Worm (Caenorhabditis elegans) whole organism, mixed stage, embryonic: ENCODE results near the gene K09E4.3.

Experiments
- M03D4.4 ChIP-seq: sonication (generic microtip); optimal IDR thresholded peaks from 2 replicates; lab custom pipeline; 2017; ENCODE audit warnings: mild to moderate bottlenecking, missing genetic modification characterization, missing compliant biosample characterization
- bed-3 ChIP-seq: fragments of 200-800 bp; sonication (Bioruptor generic); optimal IDR thresholded peaks from 3 replicates; lab custom pipeline; 2018; ENCODE audit warnings: mild to moderate bottlenecking, missing genetic modification characterization, moderate library complexity, missing compliant biosample characterization
- blmp-1 ChIP-seq: fragments of 150-350 bp; optimal IDR thresholded peaks from 2 replicates; lab custom pipeline; 2014; ENCODE audit warnings: missing biosample characterization, missing genetic modification characterization
- ceh-39 ChIP-seq: fragments of 150-350 bp; optimal IDR thresholded peaks from 2 replicates; lab custom pipeline; 2014; ENCODE audit warnings: missing biosample characterization, missing genetic modification characterization
- ceh-43 ChIP-seq: fragments of 200-800 bp; sonication (Bioruptor generic); optimal IDR thresholded peaks from 2 replicates; lab custom pipeline; 2018; ENCODE audit warnings: mild to moderate bottlenecking, missing genetic modification characterization, moderate library complexity, missing compliant biosample characterization
- ceh-83 ChIP-seq: fragments of 200-800 bp; sonication (Bioruptor generic); optimal IDR thresholded peaks from 2 replicates; lab custom pipeline; 2018; ENCODE audit warnings: mild to moderate bottlenecking, missing genetic modification characterization, missing compliant biosample characterization
- ces-1 ChIP-seq: fragments of 150-350 bp; optimal IDR thresholded peaks from 2 replicates; lab custom pipeline; 2014; ENCODE audit warnings: missing biosample characterization, missing genetic modification reagents, missing genetic modification characterization
- cnd-1 ChIP-seq: fragments of 200-800 bp; sonication (Bioruptor generic); optimal IDR thresholded peaks from 2 replicates; lab custom pipeline; 2018; ENCODE audit warnings: mild to moderate bottlenecking, missing genetic modification characterization, missing compliant biosample characterization
- elt-3 ChIP-seq: fragments of 150-350 bp; optimal IDR thresholded peaks from 2 replicates; lab custom pipeline; 2014; ENCODE audit warnings: missing biosample characterization, missing genetic modification characterization
- flh-1 ChIP-seq: fragments of 200-800 bp; sonication (Bioruptor generic); optimal IDR thresholded peaks from 2 replicates; lab custom pipeline; 2018; ENCODE audit warnings: mild to moderate bottlenecking, missing genetic modification characterization, moderate library complexity, missing compliant biosample characterization
- hlh-1 ChIP-seq: fragments of 150-350 bp; optimal IDR thresholded peaks from 2 replicates; lab custom pipeline; 2014; ENCODE audit warnings: missing biosample characterization, missing genetic modification reagents, missing genetic modification characterization
- lin-32 ChIP-seq: fragments of 200-800 bp; sonication (Bioruptor generic); optimal IDR thresholded peaks from 2 replicates; lab custom pipeline; 2018; ENCODE audit warnings: mild to moderate bottlenecking, missing genetic modification characterization, missing compliant biosample characterization
- lsy-2 ChIP-seq: fragments of 150-350 bp; optimal IDR thresholded peaks from 2 replicates; lab custom pipeline; 2014; ENCODE audit warnings: missing biosample characterization, missing genetic modification characterization
- mab-5 ChIP-seq: fragments of 150-350 bp; optimal IDR thresholded peaks from 2 replicates; lab custom pipeline; 2014; ENCODE audit warnings: missing biosample characterization, missing genetic modification characterization
- mep-1 ChIP-seq: fragments of 150-350 bp; optimal IDR thresholded peaks from 2 replicates; lab custom pipeline; 2017; ENCODE audit warnings: missing biosample characterization, missing genetic modification reagents, missing genetic modification characterization, inconsistent platforms
- mls-2 ChIP-seq: sonication (generic microtip); optimal IDR thresholded peaks from 2 replicates; lab custom pipeline; 2016; ENCODE audit warnings: mild to moderate bottlenecking, missing genetic modification characterization, moderate library complexity, missing compliant biosample characterization
- nhr-12 ChIP-seq: fragments of 150-350 bp; optimal IDR thresholded peaks from 2 replicates; lab custom pipeline; 2014; ENCODE audit warnings: missing biosample characterization, missing genetic modification characterization
- nhr-2 ChIP-seq: fragments of 150-350 bp; optimal IDR thresholded peaks from 2 replicates; lab custom pipeline; 2014; ENCODE audit warnings: missing biosample characterization, missing genetic modification characterization
- nhr-237 ChIP-seq: fragments of 150-350 bp; optimal IDR thresholded peaks from 2 replicates; lab custom pipeline; 2014; ENCODE audit warnings: missing biosample characterization, missing genetic modification characterization
- nhr-28 ChIP-seq: fragments of 150-350 bp; optimal IDR thresholded peaks from 2 replicates; lab custom pipeline; 2014; ENCODE audit warnings: missing biosample characterization, missing genetic modification characterization
- nhr-76 ChIP-seq: sonication (generic microtip); optimal IDR thresholded peaks from 2 replicates; lab custom pipeline; 2017; ENCODE audit warnings: missing biosample characterization, missing genetic modification characterization
- pha-4 ChIP-seq: fragments of 150-350 bp; optimal IDR thresholded peaks from 2 replicates; lab custom pipeline; 2018; ENCODE audit warnings: missing biosample characterization, missing genetic modification reagents, missing genetic modification characterization
- sem-2 ChIP-seq: fragments of 200-800 bp; sonication (Bioruptor generic); optimal IDR thresholded peaks from 2 replicates; lab custom pipeline; 2018; ENCODE audit warnings: mild to moderate bottlenecking, missing genetic modification characterization, missing compliant biosample characterization
- snpc-4 ChIP-seq: fragments of 150-350 bp; optimal IDR thresholded peaks from 2 replicates; lab custom pipeline; 2014; ENCODE audit warnings: missing biosample characterization, missing genetic modification characterization
- sptf-1 ChIP-seq: sonication (generic microtip); optimal IDR thresholded peaks from 2 replicates; lab custom pipeline; 2017; ENCODE audit warnings: mild to moderate bottlenecking, missing genetic modification characterization, moderate library complexity, missing compliant biosample characterization
- tbx-8 ChIP-seq: fragments of 200-800 bp; sonication (Bioruptor generic); optimal IDR thresholded peaks from 2 replicates; lab custom pipeline; 2018; ENCODE audit warnings: mild to moderate bottlenecking, missing genetic modification characterization, moderate library complexity, missing compliant biosample characterization
- unc-120 ChIP-seq: sonication (generic microtip); optimal IDR thresholded peaks from 2 replicates; lab custom pipeline; 2017; ENCODE audit warnings: missing genetic modification characterization, missing compliant biosample characterization; ENCODE audit not compliant: poor library complexity, severe bottlenecking
- unc-39 ChIP-seq: fragments of 150-350 bp; optimal IDR thresholded peaks from 2 replicates; lab custom pipeline; 2014; ENCODE audit warnings: missing biosample characterization, missing genetic modification characterization
- unc-62 ChIP-seq: fragments of 150-350 bp; optimal IDR thresholded peaks from 2 replicates; lab custom pipeline; 2014; ENCODE audit warnings: missing biosample characterization, missing genetic modification reagents, missing genetic modification characterization
- zip-8 ChIP-seq: fragments of 150-350 bp; optimal IDR thresholded peaks from 2 replicates; lab custom pipeline; 2014; ENCODE audit warnings: missing biosample characterization, missing genetic modification characterization
- ztf-11 ChIP-seq: fragments of 150-350 bp; optimal IDR thresholded peaks from 2 replicates; lab custom pipeline; 2014; ENCODE audit warnings: missing biosample characterization, missing genetic modification characterization

The K09E4.3 gene

DNA sequence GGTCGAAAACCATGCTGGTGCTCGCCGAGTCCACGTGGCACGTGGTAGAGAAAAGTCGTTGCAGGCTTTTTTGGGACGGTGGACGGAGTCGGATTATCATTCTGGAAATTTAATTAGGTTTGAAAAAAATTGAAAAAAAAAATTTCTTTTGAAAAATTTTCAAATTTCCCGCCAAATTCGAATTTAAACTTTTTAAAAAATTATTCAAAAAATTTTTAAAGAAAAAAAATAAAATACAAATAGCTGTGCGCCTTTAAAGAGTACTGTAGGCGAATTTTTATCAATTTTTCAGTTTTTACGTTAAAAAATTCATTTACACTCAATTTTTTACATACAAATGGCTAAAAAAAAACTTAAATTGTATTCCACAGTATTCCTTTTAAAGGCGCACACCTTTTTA is at the start of gene K09E4.3:
K09E4.3 (minus strand) TSS at position 101 of the 400 bp plus-strand sequence.
- TF ChIP-seq lsy-2 (tag; lab: Kevin White, UChicago) (no peak), snpc-4 (no peak), ztf-11 (tag; lab: Kevin White, UChicago) (no peak), ceh-43 (GFP tag; lab: Kevin White, UChicago) (no peak), sem-2 (GFP tag; lab: Kevin White, UChicago) (no peak), nhr-2 (tag; lab: Kevin White, UChicago) (no peak), sptf-1 (tag; lab: Kevin White, UChicago) (no peak), M03D4.4 (tag; lab: Kevin White, UChicago) (no peak), bed-3 (GFP tag; lab: Kevin White, UChicago) (no peak), flh-1 (GFP tag; lab: Kevin White, UChicago) (no peak), pha-4 (no peak)

DNA sequence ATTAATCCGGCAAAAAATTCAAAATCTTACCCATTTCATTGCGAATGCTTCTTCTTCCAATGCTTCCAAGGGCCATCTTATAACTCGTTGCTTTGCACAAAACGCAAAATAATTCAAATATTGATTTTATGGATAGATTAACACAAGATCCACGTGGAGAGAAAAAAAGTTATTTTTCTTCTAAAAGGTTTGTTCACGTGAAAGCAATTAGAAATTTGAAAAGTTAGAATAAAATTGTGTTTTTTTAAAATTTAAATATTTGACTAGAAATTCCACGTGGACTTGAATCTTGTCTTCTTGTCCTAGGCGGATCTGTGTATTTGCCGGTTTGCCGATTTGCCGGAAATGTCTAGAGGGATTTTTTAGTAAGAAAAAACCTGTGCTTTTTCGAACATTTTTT is 48.4 kb upstream of the K09E4.3 start, which contains the start of gene Y48B6A.5:
Y48B6A.5 (minus strand) TSS at position 101 of the 400 bp plus-strand sequence.
- TF ChIP-seq mab-5 (no peak), unc-39 (tag; lab: Kevin White, UChicago) (no peak), unc-62 (no peak), cnd-1 (tag; lab: Kevin White, UChicago) (no peak), nhr-12 (tag; lab: Kevin White, UChicago) (no peak), sem-2 (GFP tag; lab: Kevin White, UChicago) (no peak), ceh-43 (GFP tag; lab: Kevin White, UChicago) (no peak), M03D4.4 (tag; lab: Kevin White, UChicago) (no peak)

DNA sequence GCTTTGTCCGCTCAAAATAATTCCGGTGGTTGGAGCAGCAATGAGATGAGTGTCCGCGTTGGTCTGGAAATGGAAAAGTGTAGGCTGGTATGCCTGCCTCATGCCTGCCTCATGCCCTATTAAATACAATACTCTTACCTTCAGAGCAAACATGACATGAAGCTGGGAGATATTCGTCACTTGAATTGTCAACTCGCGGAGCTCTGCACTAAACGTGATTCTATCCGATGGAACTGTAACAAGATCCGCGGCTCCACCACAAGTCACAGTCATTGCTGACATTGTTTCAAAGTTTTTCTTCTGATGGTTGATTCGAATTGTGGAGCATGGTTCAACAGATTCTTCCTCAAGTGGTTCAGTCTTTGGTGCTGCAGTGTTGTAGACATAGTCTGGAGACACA is 46.4 kb upstream of the K09E4.3 start:
- no peak for TF ChIP-seq mab-5
- TF ChIP-seq bed-3 (GFP tag; lab: Kevin White, UChicago): no peak
- no peak for TF ChIP-seq pha-4
- TF ChIP-seq mep-1 (tag; lab: Kevin White, UChicago): no peak
- no peak for TF ChIP-seq nhr-2 (tag; lab: Kevin White, UChicago)
- no peak for TF ChIP-seq flh-1 (GFP tag; lab: Kevin White, UChicago)
- TF ChIP-seq unc-62: no peak
- no peak for TF ChIP-seq cnd-1 (tag; lab: Kevin White, UChicago)
- no peak for TF ChIP-seq blmp-1 (tag; lab: Kevin White, UChicago)
- TF ChIP-seq elt-3 (tag; lab: Kevin White, UChicago): no peak
- TF ChIP-seq sem-2 (GFP tag; lab: Kevin White, UChicago): no peak
- no peak for TF ChIP-seq lsy-2 (tag; lab: Kevin White, UChicago)
- TF ChIP-seq mls-2 (tag; lab: Kevin White, UChicago): no peak
- TF ChIP-seq unc-39 (tag; lab: Kevin White, UChicago): no peak
- TF ChIP-seq tbx-8 (GFP tag; lab: Kevin White, UChicago): no peak
- no peak for TF ChIP-seq unc-120 (tag; lab: Kevin White, UChicago)
- no peak for TF ChIP-seq nhr-28 (tag; lab: Kevin White, UChicago)

DNA sequence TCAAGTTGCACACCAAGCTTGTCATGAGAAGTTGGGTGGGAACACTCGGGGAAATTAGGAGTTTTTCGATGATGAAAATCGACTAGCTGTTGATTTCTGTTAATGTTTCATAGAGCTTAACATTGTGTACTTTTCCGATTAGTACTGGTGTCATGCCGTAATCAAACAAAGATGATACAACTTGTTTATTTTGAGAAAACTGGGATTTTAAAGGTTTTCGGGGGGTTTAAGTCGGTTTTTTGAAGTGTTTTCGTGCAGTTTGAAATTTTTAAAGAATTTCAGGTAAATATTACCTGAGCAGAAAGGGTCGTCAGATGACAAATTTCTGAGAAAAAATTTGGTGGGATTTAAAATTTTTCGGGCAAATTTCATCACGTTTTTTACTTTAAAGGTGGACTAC is 44.8 kb upstream of the K09E4.3 start, which contains the start of gene eat-2:
eat-2 (minus strand) TSS at position 101 of the 400 bp plus-strand sequence.
- no peak for TF ChIP-seq ceh-39 (tag; lab: Kevin White, UChicago)
- no peak for TF ChIP-seq nhr-237 (tag; lab: Kevin White, UChicago)
- no peak for TF ChIP-seq hlh-1
- TF ChIP-seq unc-62: no peak
- no peak for TF ChIP-seq sptf-1 (tag; lab: Kevin White, UChicago)
- TF ChIP-seq nhr-2 (tag; lab: Kevin White, UChicago): no peak
- TF ChIP-seq mls-2 (tag; lab: Kevin White, UChicago): no peak
- TF ChIP-seq unc-120 (tag; lab: Kevin White, UChicago): no peak
- no peak for TF ChIP-seq ces-1 (GFP tag; lab: Kevin White, UChicago)
- no peak for TF ChIP-seq zip-8
- TF ChIP-seq elt-3 (tag; lab: Kevin White, UChicago): no peak
- TF ChIP-seq mep-1 (tag; lab: Kevin White, UChicago): no peak
- no peak for TF ChIP-seq nhr-28 (tag; lab: Kevin White, UChicago)
- no peak for TF ChIP-seq ztf-11 (tag; lab: Kevin White, UChicago)

DNA sequence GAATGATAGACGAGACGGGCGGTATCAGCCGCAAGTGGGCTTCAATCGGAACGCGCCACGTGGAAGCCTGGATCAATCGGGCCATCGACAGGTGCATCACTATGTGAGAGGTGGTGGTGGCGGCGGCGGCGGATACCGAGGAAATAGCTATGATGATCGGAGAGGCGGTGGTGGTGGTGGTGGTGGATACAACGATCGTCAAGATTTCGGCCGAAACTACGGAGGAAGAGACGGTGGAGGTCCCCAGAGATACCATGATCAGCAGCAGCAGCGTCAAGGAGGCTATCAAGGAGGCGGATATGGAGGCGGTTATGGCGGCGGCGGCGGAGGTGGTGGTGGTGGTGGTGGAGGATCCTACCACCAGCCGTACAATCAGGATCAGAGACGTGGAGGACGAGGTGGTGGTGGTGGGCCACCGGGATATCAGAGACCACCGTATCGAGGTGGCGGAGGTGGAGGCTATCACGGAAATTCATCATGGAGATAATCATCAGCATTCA is 38.7 kb upstream of the K09E4.3 start:
- TF ChIP-seq mls-2 (tag; lab: Kevin White, UChicago): no peak
- TF ChIP-seq ceh-83 (GFP tag; lab: Kevin White, UChicago): no peak
- TF ChIP-seq snpc-4: no peak
- no peak for TF ChIP-seq lsy-2 (tag; lab: Kevin White, UChicago)
- TF ChIP-seq lin-32: no peak
- TF ChIP-seq sem-2 (GFP tag; lab: Kevin White, UChicago): no peak
- no peak for TF ChIP-seq hlh-1
- TF ChIP-seq flh-1 (GFP tag; lab: Kevin White, UChicago): no peak
- no peak for TF ChIP-seq nhr-76 (tag; lab: Kevin White, UChicago)
